Fruit fly (Drosophila melanogaster) whole organism, pupa: ENCODE results near the gene Drs.

ENCODE experiments used
- CG34367 ChIP-seq: fragments of 200-800 bp; sonication (Bioruptor generic); optimal IDR thresholded peaks from 2 replicates; lab custom pipeline; 2018; ENCODE audit warnings: missing biosample characterization, mild to moderate bottlenecking, missing genetic modification characterization
- fd96Ca ChIP-seq: fragments of 200-800 bp; sonication (Bioruptor generic); IDR thresholded peaks from 3 replicates; pipeline ENCODE4 v1.3.6; 2022; ENCODE audit warnings: missing biosample characterization, missing genetic modification characterization
- gl ChIP-seq: fragments of 200-800 bp; sonication (Bioruptor generic); optimal IDR thresholded peaks from 2 replicates; lab custom pipeline; 2018; ENCODE audit warnings: missing biosample characterization, mild to moderate bottlenecking, missing genetic modification characterization

dm6 chr3L:3417759-3418158 lies 48.4 kb downstream of the Drs start:
- TF ChIP-seq CG34367 (tag; lab: Kevin White, UChicago) (no peak), gl (tag; lab: Kevin White, UChicago) (no peak), fd96Ca (no peak)
